Fruit fly (Drosophila melanogaster) whole organism, embryonic: ENCODE results near the gene CG15332.

Experiments used
- Atf6 ChIP-seq: fragments of 200-800 bp; sonication (Bioruptor generic); IDR thresholded peaks from 2 replicates; pipeline ENCODE4 v1.3.6; 2022; ENCODE audit warnings: missing biosample characterization, missing genetic modification characterization
- CG10321 ChIP-seq: fragments of 200-800 bp; sonication (Bioruptor generic); IDR thresholded peaks from 2 replicates; pipeline ENCODE4 v1.3.6; 2022; ENCODE audit warnings: missing biosample characterization, missing genetic modification characterization
- CG11093 ChIP-seq: fragments of 200-800 bp; sonication (Bioruptor generic); IDR thresholded peaks from 3 replicates; pipeline ENCODE4 v1.3.6; 2022; ENCODE audit warnings: missing biosample characterization, missing genetic modification characterization
- CG11504 ChIP-seq: fragments of 200-800 bp; sonication (Bioruptor generic); optimal IDR thresholded peaks from 3 replicates; lab custom pipeline; 2019; ENCODE audit warnings: missing biosample characterization, mild to moderate bottlenecking, missing genetic modification characterization, moderate library complexity
- CG12219 ChIP-seq: fragments of 200-800 bp; sonication (Bioruptor generic); optimal IDR thresholded peaks from 3 replicates; lab custom pipeline; 2018; ENCODE audit warnings: missing biosample characterization, mild to moderate bottlenecking, missing genetic modification characterization
- CG13424 ChIP-seq: fragments of 200-800 bp; sonication (Bioruptor generic); optimal IDR thresholded peaks from 2 replicates; lab custom pipeline; 2019; ENCODE audit warnings: missing biosample characterization, mild to moderate bottlenecking, missing genetic modification characterization, moderate library complexity
- CG13775 ChIP-seq: fragments of 200-800 bp; sonication (Bioruptor generic); optimal IDR thresholded peaks from 3 replicates; lab custom pipeline; 2017; ENCODE audit warnings: missing biosample characterization, mild to moderate bottlenecking, missing genetic modification characterization
- CG14014 ChIP-seq: fragments of 200-800 bp; sonication (Bioruptor generic); IDR thresholded peaks from 2 replicates; pipeline ENCODE4 v1.3.6; 2022; ENCODE audit warnings: missing biosample characterization, missing genetic modification characterization
- CG18599 ChIP-seq: fragments of 200-800 bp; sonication (Bioruptor generic); optimal IDR thresholded peaks from 3 replicates; lab custom pipeline; 2017; ENCODE audit warnings: missing biosample characterization, missing genetic modification characterization, mild to moderate bottlenecking, moderate library complexity, missing genetic modification reagents
- CG2120 ChIP-seq: fragments of 200-800 bp; sonication (Bioruptor generic); optimal IDR thresholded peaks from 3 replicates; lab custom pipeline; 2016; ENCODE audit warnings: missing biosample characterization, missing genetic modification characterization
- CG30431 ChIP-seq: fragments of 200-800 bp; sonication (Bioruptor generic); optimal IDR thresholded peaks from 2 replicates; lab custom pipeline; 2017; ENCODE audit warnings: missing biosample characterization, missing genetic modification characterization
- CG3407 ChIP-seq: fragments of 200-800 bp; sonication (Bioruptor generic); optimal IDR thresholded peaks from 2 replicates; lab custom pipeline; 2018; ENCODE audit warnings: missing biosample characterization, mild to moderate bottlenecking, missing genetic modification characterization
- CG34224 ChIP-seq: fragments of 200-800 bp; sonication (Bioruptor generic); IDR thresholded peaks from 3 replicates; pipeline ENCODE4 v1.3.6; 2022; ENCODE audit warnings: missing biosample characterization, missing genetic modification characterization; ENCODE audit not compliant: partially characterized antibody
- CG3726 ChIP-seq: fragments of 200-800 bp; sonication (Bioruptor generic); IDR thresholded peaks from 3 replicates; pipeline ENCODE4, ENCODE4 v1.3.6; 2022; ENCODE audit warnings: missing biosample characterization, missing genetic modification characterization
- CG3847 ChIP-seq: fragments of 200-800 bp; sonication (Bioruptor generic); IDR thresholded peaks from 2 replicates; pipeline ENCODE4 v1.3.6; 2022; ENCODE audit warnings: missing biosample characterization, missing genetic modification characterization
- CG3995 ChIP-seq: fragments of 200-800 bp; sonication (Bioruptor generic); optimal IDR thresholded peaks from 3 replicates; lab custom pipeline; 2016; ENCODE audit warnings: missing biosample characterization, missing genetic modification characterization
- CG4820 ChIP-seq: fragments of 200-800 bp; sonication (Bioruptor generic); optimal IDR thresholded peaks from 3 replicates; lab custom pipeline; 2016; ENCODE audit warnings: missing biosample characterization, missing genetic modification characterization
- CG6175 ChIP-seq: fragments of 200-800 bp; sonication (Bioruptor generic); IDR thresholded peaks from 3 replicates; pipeline ENCODE4 v1.3.6; 2022; ENCODE audit warnings: missing biosample characterization, missing genetic modification characterization
- CG6254 ChIP-seq: fragments of 200-800 bp; sonication (Bioruptor generic); optimal IDR thresholded peaks from 3 replicates; lab custom pipeline; 2017; ENCODE audit warnings: mild to moderate bottlenecking, missing biosample characterization, missing genetic modification reagents, missing genetic modification characterization
- CG8089 ChIP-seq: fragments of 200-800 bp; sonication (Bioruptor generic); optimal IDR thresholded peaks from 3 replicates; lab custom pipeline; 2016; ENCODE audit warnings: missing biosample characterization, missing genetic modification characterization
- E2f1 ChIP-seq: fragments of 200-800 bp; sonication (Bioruptor generic); IDR thresholded peaks from 2 replicates; pipeline ENCODE4 v1.3.6; 2022; ENCODE audit warnings: missing biosample characterization, missing genetic modification characterization
- Fer2 ChIP-seq: fragments of 200-800 bp; sonication (Bioruptor generic); optimal IDR thresholded peaks from 2 replicates; lab custom pipeline; 2018; ENCODE audit warnings: missing biosample characterization, mild to moderate bottlenecking, missing genetic modification characterization, moderate library complexity
- Gug ChIP-seq: fragments of 200-800 bp; sonication (Bioruptor generic); IDR thresholded peaks from 4 replicates; pipeline ENCODE4 v1.3.6; 2022; ENCODE audit warnings: missing biosample characterization, missing genetic modification characterization
- HLH54F ChIP-seq: fragments of 200-800 bp; sonication (Bioruptor generic); optimal IDR thresholded peaks from 3 replicates; lab custom pipeline; 2016; ENCODE audit warnings: missing biosample characterization, missing genetic modification characterization
- Hr3 ChIP-seq: fragments of 200-800 bp; sonication (Bioruptor generic); optimal IDR thresholded peaks from 3 replicates; lab custom pipeline; 2016; ENCODE audit warnings: missing biosample characterization, missing genetic modification characterization
- Lim3 ChIP-seq: fragments of 200-800 bp; sonication (Bioruptor generic); IDR thresholded peaks from 2 replicates; pipeline ENCODE4 v1.3.6; 2022; ENCODE audit warnings: missing biosample characterization, missing genetic modification characterization
- Max ChIP-seq: fragments of 200-800 bp; sonication (Bioruptor generic); optimal IDR thresholded peaks from 2 replicates; lab custom pipeline; 2016; ENCODE audit warnings: missing biosample characterization, mild to moderate bottlenecking, missing genetic modification characterization
- Mrtf ChIP-seq: fragments of 200-800 bp; sonication (Bioruptor generic); IDR thresholded peaks from 3 replicates; pipeline ENCODE4 v1.3.6; 2022; ENCODE audit warnings: missing biosample characterization, missing genetic modification characterization
- Oaz ChIP-seq: fragments of 200-800 bp; sonication (Bioruptor generic); IDR thresholded peaks from 2 replicates; pipeline ENCODE4 v1.3.6; 2022; ENCODE audit warnings: missing biosample characterization, missing genetic modification characterization
- ab ChIP-seq: fragments of 200-800 bp; sonication (Bioruptor generic); optimal IDR thresholded peaks from 2 replicates; lab custom pipeline; 2016; ENCODE audit warnings: missing biosample characterization, missing genetic modification characterization
- amos ChIP-seq: fragments of 200-800 bp; sonication (Bioruptor generic); IDR thresholded peaks from 2 replicates; pipeline ENCODE4 v1.3.6; 2022; ENCODE audit warnings: missing biosample characterization, missing genetic modification characterization; ENCODE audit not compliant: partially characterized antibody
- bowl ChIP-seq: fragments of 200-800 bp; sonication (Bioruptor generic); IDR thresholded peaks from 2 replicates; pipeline ENCODE4 v1.3.6; 2022; ENCODE audit warnings: missing biosample characterization, missing genetic modification characterization
- cad ChIP-seq: fragments of >200 bp; optimal IDR thresholded peaks from 2 replicates; lab custom pipeline; 2017; ENCODE audit warnings: missing biosample characterization, missing genetic modification characterization
- cg ChIP-seq: fragments of 200-800 bp; sonication (Bioruptor generic); optimal IDR thresholded peaks from 3 replicates; lab custom pipeline; 2019; ENCODE audit warnings: missing biosample characterization, mild to moderate bottlenecking, missing genetic modification characterization, moderate library complexity
- chm ChIP-seq: fragments of 200-800 bp; sonication (Bioruptor generic); IDR thresholded peaks from 2 replicates; pipeline ENCODE4 v1.3.6; 2022; ENCODE audit warnings: missing biosample characterization, missing genetic modification characterization
- dimm ChIP-seq: fragments of 200-800 bp; sonication (Bioruptor generic); IDR thresholded peaks from 2 replicates; pipeline ENCODE4 v1.3.6; 2022; ENCODE audit warnings: missing biosample characterization, missing genetic modification characterization
- disco-r ChIP-seq: fragments of 200-800 bp; sonication (Bioruptor generic); optimal IDR thresholded peaks from 2 replicates; lab custom pipeline; 2016; ENCODE audit warnings: missing biosample characterization, missing genetic modification characterization
- en ChIP-seq: fragments of 200-800 bp; sonication (Bioruptor generic); optimal IDR thresholded peaks from 2 replicates; lab custom pipeline; 2016; ENCODE audit warnings: missing biosample characterization, missing genetic modification characterization
- ewg ChIP-seq: fragments of 200-800 bp; sonication (Bioruptor generic); optimal IDR thresholded peaks from 3 replicates; lab custom pipeline; 2017; ENCODE audit warnings: mild to moderate bottlenecking, missing biosample characterization, missing genetic modification reagents, missing genetic modification characterization
- fd3F ChIP-seq: fragments of 200-800 bp; sonication (Bioruptor generic); optimal IDR thresholded peaks from 2 replicates; lab custom pipeline; 2018; ENCODE audit warnings: missing biosample characterization, mild to moderate bottlenecking, missing genetic modification characterization, moderate library complexity
- gcm ChIP-seq: fragments of 200-800 bp; sonication (Bioruptor generic); optimal IDR thresholded peaks from 2 replicates; lab custom pipeline; 2019; ENCODE audit warnings: missing biosample characterization, mild to moderate bottlenecking, missing genetic modification characterization, moderate library complexity
- gcm2 ChIP-seq: fragments of 200-800 bp; sonication (Bioruptor generic); optimal IDR thresholded peaks from 2 replicates; lab custom pipeline; 2016; ENCODE audit warnings: missing biosample characterization, missing genetic modification characterization
- h ChIP-seq: fragments of >200 bp; optimal IDR thresholded peaks from 2 replicates; lab custom pipeline; 2017
- kay ChIP-seq: fragments of 200-800 bp; sonication (Bioruptor generic); optimal IDR thresholded peaks from 2 replicates; lab custom pipeline; 2016; ENCODE audit warnings: missing biosample characterization, missing genetic modification characterization
- nau ChIP-seq: fragments of 200-800 bp; sonication (Bioruptor generic); optimal IDR thresholded peaks from 3 replicates; lab custom pipeline; 2017; ENCODE audit warnings: missing biosample characterization, mild to moderate bottlenecking, missing genetic modification characterization, missing genetic modification reagents
- nerfin-1 ChIP-seq: fragments of 200-800 bp; sonication (Bioruptor generic); optimal IDR thresholded peaks from 3 replicates; lab custom pipeline; 2019; ENCODE audit warnings: missing biosample characterization, mild to moderate bottlenecking, missing genetic modification characterization, moderate library complexity
- nmo ChIP-seq: fragments of 200-800 bp; sonication (Bioruptor generic); optimal IDR thresholded peaks from 2 replicates; lab custom pipeline; 2018; ENCODE audit warnings: missing biosample characterization, mild to moderate bottlenecking, missing genetic modification characterization, moderate library complexity
- psq ChIP-seq: fragments of 200-800 bp; sonication (Bioruptor generic); optimal IDR thresholded peaks from 2 replicates; lab custom pipeline; 2017; ENCODE audit warnings: missing biosample characterization, missing genetic modification characterization
- sim ChIP-seq: fragments of 200-800 bp; sonication (Bioruptor generic); IDR thresholded peaks from 2 replicates; pipeline ENCODE4 v1.3.6; 2022; ENCODE audit warnings: missing biosample characterization, missing genetic modification characterization
- sug ChIP-seq: fragments of 200-800 bp; optimal IDR thresholded peaks from 2 replicates; lab custom pipeline; 2019; ENCODE audit warnings: missing biosample characterization, mild to moderate bottlenecking, missing genetic modification characterization, moderate library complexity
- zen ChIP-seq: fragments of 200-800 bp; sonication (Bioruptor generic); optimal IDR thresholded peaks from 3 replicates; lab custom pipeline; 2018; ENCODE audit warnings: missing biosample characterization, mild to moderate bottlenecking, missing genetic modification characterization, moderate library complexity

The CG15332 gene

dm6 chrX:7933210-7933915 is 22.4 kb downstream of the CG15332 start, which contains the start of the genes Dhdds and RpS14a (continued):
- no peak for TF ChIP-seq Atf6 (GFP tag; lab: Robert Waterston, UW)
- TF ChIP-seq cg (GFP tag; lab: Kevin White, UChicago): no peak
- TF ChIP-seq CG2120 (GFP tag; lab: Kevin White, UChicago): peak; percentile 25
- no peak for TF ChIP-seq dimm
- peak; percentile 56 for TF ChIP-seq Max (GFP tag; lab: Kevin White, UChicago)
- peak; percentile 15 for TF ChIP-seq CG13424 (tag; lab: Kevin White, UChicago)
- TF ChIP-seq CG11093 (GFP tag; lab: Robert Waterston, UW): no peak
- no peak; the same call in 1 of the 2 replicates for TF ChIP-seq chm (GFP tag; lab: Robert Waterston, UW)
- TF ChIP-seq cad (GFP tag; lab: Kevin White, UChicago): no peak
- TF ChIP-seq fd3F (GFP tag; lab: Kevin White, UChicago): peak; percentile 16
- TF ChIP-seq CG12219 (GFP tag; lab: Kevin White, UChicago): peak; percentile 28
- peak; percentile 51 for TF ChIP-seq HLH54F (GFP tag; lab: Kevin White, UChicago)
- TF ChIP-seq ewg (GFP tag; lab: Kevin White, UChicago): peak; percentile 44
- TF ChIP-seq psq (GFP tag; lab: Kevin White, UChicago): no peak
- TF ChIP-seq gcm: peak; percentile 36
- no peak for TF ChIP-seq kay (GFP tag; lab: Kevin White, UChicago)
- TF ChIP-seq CG14014 (GFP tag; lab: Robert Waterston, UW): peak; percentile 10; the same call in 1 of the 2 replicates
- TF ChIP-seq nau (GFP tag; lab: Kevin White, UChicago): peak; percentile 75
- TF ChIP-seq amos (GFP tag; lab: Robert Waterston, UW): peak; percentile 75
- TF ChIP-seq CG6254 (GFP tag; lab: Kevin White, UChicago): no peak
- no peak for TF ChIP-seq CG3726 (GFP tag; lab: Robert Waterston, UW)
- TF ChIP-seq E2f1: no peak
- TF ChIP-seq CG8089 (GFP tag; lab: Kevin White, UChicago): peak; percentile 11
- TF ChIP-seq CG3407 (GFP tag; lab: Kevin White, UChicago): peak; percentile 64
- peak; percentile 47 for TF ChIP-seq CG3847
- no peak for TF ChIP-seq disco-r (GFP tag; lab: Kevin White, UChicago)
- TF ChIP-seq sim (GFP tag; lab: Robert Waterston, UW): no peak
- TF ChIP-seq CG18599: peak; percentile 67
- TF ChIP-seq CG3995: peak; percentile 8
- no peak for TF ChIP-seq Lim3
- no peak for TF ChIP-seq bowl
- TF ChIP-seq ab: no peak
- peak; percentile 25 for TF ChIP-seq Hr3 (GFP tag; lab: Kevin White, UChicago)
- no peak for TF ChIP-seq gcm2 (GFP tag; lab: Kevin White, UChicago)
- TF ChIP-seq Gug (GFP tag; lab: Robert Waterston, UW): 0 out of 4 replicates have a peak, but pooled peaks have one; percentile 11
- no peak for TF ChIP-seq h (lab: Kevin White, UChicago)
- peak; percentile 15 for TF ChIP-seq en (GFP tag; lab: Kevin White, UChicago)
- no peak for TF ChIP-seq CG11504
- peak; percentile 89 for TF ChIP-seq CG13775
- no peak for TF ChIP-seq CG6175 (GFP tag; lab: Robert Waterston, UW)
- TF ChIP-seq Mrtf: no peak
- TF ChIP-seq nmo (GFP tag; lab: Kevin White, UChicago): peak; percentile 84
- peak; percentile 63 for TF ChIP-seq sug (tag; lab: Kevin White, UChicago)
- peak; percentile 58 for TF ChIP-seq CG4820 (GFP tag; lab: Kevin White, UChicago)
- no peak for TF ChIP-seq CG10321 (GFP tag; lab: Robert Waterston, UW)
- no peak for TF ChIP-seq Oaz (GFP tag; lab: Robert Waterston, UW)
- TF ChIP-seq CG30431: peak; percentile 20
- peak; percentile 67; the same call in 2 of the 3 replicates for TF ChIP-seq CG34224
- peak; percentile 44 for TF ChIP-seq nerfin-1 (tag; lab: Kevin White, UChicago)
- TF ChIP-seq Fer2: no peak
- TF ChIP-seq zen: peak; percentile 25
